Worm (Caenorhabditis elegans) whole organism, L1 larva: ENCODE data around the gene srh-291.

Experiments used
- ama-1 ChIP-seq: fragments of 150-350 bp; optimal IDR thresholded peaks from 2 replicates; lab custom pipeline; 2014
- ceh-63 ChIP-seq: fragments of 200-800 bp; sonication (Bioruptor generic); optimal IDR thresholded peaks from 2 replicates; lab custom pipeline; 2018; ENCODE audit warnings: mild to moderate bottlenecking, missing genetic modification characterization, missing compliant biosample characterization
- dpl-1 ChIP-seq, 3 experiments: fragments of 150-350 bp in 2 of 3; sonication (generic microtip) in 1 of 3; optimal IDR thresholded peaks; 2 replicates each; lab custom pipeline; 2014 to 2017; ENCODE audit warnings: missing biosample characterization in 3 of 3, missing genetic modification characterization in 3 of 3, missing genetic modification reagents in 3 of 3
- fos-1 ChIP-seq: fragments of 150-350 bp; optimal IDR thresholded peaks from 2 replicates; lab custom pipeline; 2014; ENCODE audit warnings: missing biosample characterization, missing genetic modification characterization
- jun-1 ChIP-seq: fragments of 150-350 bp; optimal IDR thresholded peaks from 2 replicates; lab custom pipeline; 2014; ENCODE audit warnings: missing biosample characterization, missing genetic modification reagents, missing genetic modification characterization
- lin-15B ChIP-seq: fragments of 150-350 bp; sonication (generic microtip); optimal IDR thresholded peaks from 3 replicates; lab custom pipeline; 2014; ENCODE audit warnings: missing biosample characterization, missing genetic modification characterization
- ztf-4 ChIP-seq: fragments of 150-350 bp; optimal IDR thresholded peaks from 2 replicates; lab custom pipeline; 2014; ENCODE audit warnings: missing biosample characterization, missing genetic modification characterization

DNA sequence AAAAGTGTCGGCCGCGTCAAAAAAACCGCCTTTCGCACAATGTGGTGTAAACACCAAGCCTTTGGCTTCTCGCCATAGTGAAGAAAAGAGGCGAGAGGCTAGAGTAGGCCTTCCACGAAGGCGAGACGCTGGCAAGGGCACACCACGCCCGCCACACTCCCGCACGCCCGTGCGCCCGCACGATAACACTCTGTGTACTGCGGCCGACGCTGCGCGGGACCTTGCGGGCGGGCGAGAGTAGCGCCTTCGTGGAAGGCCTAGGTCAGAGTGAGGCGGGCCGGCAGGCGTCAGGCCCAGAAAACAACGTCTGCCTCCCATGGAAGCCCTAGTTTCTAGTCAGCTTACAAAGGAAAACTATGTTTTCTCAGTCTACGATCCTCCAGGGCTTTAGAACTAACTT lies 6.7 kb downstream of the srh-291 start:
- no peak for TF ChIP-seq ztf-4 (tag; lab: Kevin White, UChicago)
- no peak for TF ChIP-seq ama-1 (lab: Kevin White, UChicago)
- TF ChIP-seq ceh-63, result no peak
- TF ChIP-seq fos-1 (tag; lab: Kevin White, UChicago), result no peak
- no peak for TF ChIP-seq dpl-1 (GFP tag; optimal IDR thresholded peaks at IDR 0.05; lab: Kevin White, UChicago)
- no peak for TF ChIP-seq jun-1 (tag; lab: Kevin White, UChicago)
- no peak for TF ChIP-seq lin-15B
